Fruit fly (Drosophila melanogaster) whole organism, wandering third instar larva: ENCODE results near the gene CG42781.

ENCODE experiments used
- GATAd ChIP-seq: sonication (Bioruptor generic); optimal IDR thresholded peaks from 2 replicates; lab custom pipeline; 2016; ENCODE audit warnings: missing biosample characterization, missing genetic modification characterization
- HLH106 ChIP-seq: fragments of 200-800 bp; optimal IDR thresholded peaks from 3 replicates; lab custom pipeline; 2019; ENCODE audit warnings: missing biosample characterization, mild to moderate bottlenecking, missing genetic modification characterization, moderate library complexity
- br ChIP-seq: fragments of 200-800 bp; sonication (Bioruptor generic); optimal IDR thresholded peaks from 2 replicates; lab custom pipeline; 2016; ENCODE audit warnings: missing biosample characterization, missing genetic modification characterization
- pan ChIP-seq: fragments of >200 bp; optimal IDR thresholded peaks from 2 replicates; lab custom pipeline; 2017
- psq ChIP-seq: fragments of 200-800 bp; sonication (Bioruptor generic); optimal IDR thresholded peaks from 3 replicates; lab custom pipeline; 2017; ENCODE audit warnings: missing biosample characterization, mild to moderate bottlenecking, missing genetic modification characterization, moderate library complexity
- sage ChIP-seq: fragments of 200-800 bp; sonication (Bioruptor generic); optimal IDR thresholded peaks from 2 replicates; lab custom pipeline; 2016; ENCODE audit warnings: missing biosample characterization, mild to moderate bottlenecking, missing genetic modification characterization

DNA sequence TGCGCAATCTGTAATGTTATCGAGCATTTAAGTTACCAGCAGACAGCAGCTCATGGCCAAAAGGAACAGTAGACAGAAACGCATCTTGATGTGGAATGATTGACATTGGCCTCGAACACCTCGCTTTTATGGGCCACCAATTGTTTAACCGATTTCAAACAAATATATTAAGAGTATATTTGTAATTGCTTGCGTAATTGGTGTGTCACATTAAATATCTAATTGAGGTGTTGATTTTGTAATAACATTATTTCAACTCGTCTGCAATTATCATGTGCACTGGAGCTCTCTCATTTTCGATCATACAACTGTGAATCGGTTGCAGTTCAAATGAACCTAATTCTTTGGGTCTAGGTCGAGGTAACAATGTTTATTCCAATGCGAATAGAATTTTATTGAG, 42.9 kb upstream of the CG42781 start, which contains the start of gene CG32726:
- TF ChIP-seq GATAd (GFP tag; lab: Kevin White, UChicago) (no peak), pan (lab: Kevin White, UChicago) (no peak), psq (GFP tag; lab: Kevin White, UChicago) (no peak), HLH106 (no peak), sage (GFP tag; lab: Kevin White, UChicago) (no peak), br (no peak)
